Fruit fly (Drosophila melanogaster): ENCODE measurements around the gene CG4080.

Gene CG4080

dm6 chr3L:9424528-9424911 lies 25.5 kb upstream of the CG4080 start (continued):
- no peak for TF ChIP-seq Opbp (GFP tag; IDR thresholded peaks at IDR 0.05; ENCODE audit: partially characterized antibody)
- no peak for TF ChIP-seq run (tag; optimal IDR thresholded peaks at IDR 0.05)
- peak in 1 of 2 experiments; percentile 8 for TF ChIP-seq crp (GFP tag; optimal IDR thresholded peaks at IDR 0.05)
- peak; percentile 27 for TF ChIP-seq nerfin-1 (tag; optimal IDR thresholded peaks at IDR 0.05)
- no peak; the same call in 3 of the 4 replicates for TF ChIP-seq Gug (GFP tag; IDR thresholded peaks at IDR 0.05)
- peak; percentile 80 for TF ChIP-seq CG10366 (GFP tag; IDR thresholded peaks at IDR 0.05)
- no peak for TF ChIP-seq sob (GFP tag; IDR thresholded peaks at IDR 0.05)
- no peak for TF ChIP-seq zfh1 (GFP tag; IDR thresholded peaks at IDR 0.05)
- peak; percentile 42 for TF ChIP-seq odd (GFP tag; optimal IDR thresholded peaks at IDR 0.05)
- TF ChIP-seq CG7839 (tag; optimal IDR thresholded peaks at IDR 0.05) = peak; percentile 36
- no peak for TF ChIP-seq hkb (optimal IDR thresholded peaks at IDR 0.05)
- TF ChIP-seq hkb (GFP tag; IDR thresholded peaks at IDR 0.05) = peak; percentile 45
- no peak for TF ChIP-seq so (GFP tag; IDR thresholded peaks at IDR 0.05)
- peak; percentile 20 for TF ChIP-seq CG13775 (GFP tag; optimal IDR thresholded peaks at IDR 0.05)
- 0 out of 2 replicates have a peak, but pooled peaks have one; percentile 12 for TF ChIP-seq CG7372 (GFP tag; IDR thresholded peaks at IDR 0.05)
- peak; percentile 28 for TF ChIP-seq CG30403 (GFP tag; optimal IDR thresholded peaks at IDR 0.05)
- TF ChIP-seq row (GFP tag; IDR thresholded peaks at IDR 0.05) = peak; percentile 63; the same call in 2 of the 3 replicates
- no peak for TF ChIP-seq toy (GFP tag; IDR thresholded peaks at IDR 0.05)
- TF ChIP-seq pfk (GFP tag; optimal IDR thresholded peaks at IDR 0.05) = no peak
- no peak for TF ChIP-seq CG5180 (GFP tag; optimal IDR thresholded peaks at IDR 0.05)
- TF ChIP-seq ap (GFP tag; IDR thresholded peaks at IDR 0.05) = no peak
- peak; percentile 65 for TF ChIP-seq gem (tag; optimal IDR thresholded peaks at IDR 0.05)
- TF ChIP-seq CG18011 (GFP tag; optimal IDR thresholded peaks at IDR 0.05) = peak; percentile 15
- 0 out of 2 replicates have a peak, but pooled peaks have one; percentile 11 for TF ChIP-seq stc (GFP tag; IDR thresholded peaks at IDR 0.05)
- no peak for TF ChIP-seq Hsf (GFP tag; optimal IDR thresholded peaks at IDR 0.05)
- TF ChIP-seq CG3847 (GFP tag; IDR thresholded peaks at IDR 0.05) = 0 out of 2 replicates have a peak, but pooled peaks have one; percentile 21
- no peak for TF ChIP-seq insv (GFP tag; optimal IDR thresholded peaks at IDR 0.05)
- TF ChIP-seq Fer2 (tag; optimal IDR thresholded peaks at IDR 0.05) = no peak
- TF ChIP-seq Blimp-1 (GFP tag; optimal IDR thresholded peaks at IDR 0.05) = peak; percentile 52
- TF ChIP-seq CG17361 (GFP tag; IDR thresholded peaks at IDR 0.05) = peak; percentile 47; the same call in 2 of the 3 replicates
- no peak for TF ChIP-seq CG4360 (GFP tag; IDR thresholded peaks at IDR 0.05)
- TF ChIP-seq zf30C (GFP tag; optimal IDR thresholded peaks at IDR 0.05) = no peak
- TF ChIP-seq fru (optimal IDR thresholded peaks at IDR 0.05) = no peak
- no peak for TF ChIP-seq CG12744 (GFP tag; optimal IDR thresholded peaks at IDR 0.05)
- TF ChIP-seq BtbVII (GFP tag; optimal IDR thresholded peaks at IDR 0.05) = peak; percentile 34
- TF ChIP-seq ind (GFP tag; optimal IDR thresholded peaks at IDR 0.05) = peak; percentile 24
- TF ChIP-seq eyg (GFP tag; optimal IDR thresholded peaks at IDR 0.05) = no peak
- no peak for TF ChIP-seq TFAM (GFP tag; optimal IDR thresholded peaks at IDR 0.05)
- peak; percentile 41 for TF ChIP-seq CG18476 (GFP tag; optimal IDR thresholded peaks at IDR 0.05)
- TF ChIP-seq CG13894 (tag; optimal IDR thresholded peaks at IDR 0.05) = no peak
- TF ChIP-seq sr (GFP tag; IDR thresholded peaks at IDR 0.05) = no peak
- TF ChIP-seq bcd (GFP tag; optimal IDR thresholded peaks at IDR 0.05) = no peak
- TF ChIP-seq Bteb2 (GFP tag; optimal IDR thresholded peaks at IDR 0.05) = no peak
- TF ChIP-seq CG10209 (GFP tag; optimal IDR thresholded peaks at IDR 0.05) = peak; percentile 19
- TF ChIP-seq CG2678 (tag; optimal IDR thresholded peaks at IDR 0.05) = peak; percentile 53
- TF ChIP-seq NC2α (GFP tag; optimal IDR thresholded peaks at IDR 0.05) = no peak
- TF ChIP-seq Dfd (GFP tag; optimal IDR thresholded peaks at IDR 0.05) = no peak
- peak; percentile 45 for TF ChIP-seq gsb-n (tag; optimal IDR thresholded peaks at IDR 0.05)
- TF ChIP-seq CG7786 (GFP tag; optimal IDR thresholded peaks at IDR 0.05) = no peak
- no peak for TF ChIP-seq nerfin-2 (GFP tag; IDR thresholded peaks at IDR 0.05; ENCODE audit: partially characterized antibody)
- TF ChIP-seq CG8765 (GFP tag; IDR thresholded peaks at IDR 0.05) = no peak
- no peak for TF ChIP-seq wor (GFP tag; IDR thresholded peaks at IDR 0.05)

Measured in whole organism, embryonic.